Fruit fly (Drosophila melanogaster) whole organism, embryonic: Measurements from ENCODE around the gene Dic1.

Source experiments
- B-H1 ChIP-seq: fragments of 200-800 bp; sonication (Bioruptor generic); IDR thresholded peaks from 3 replicates; pipeline ENCODE4 v1.3.6; 2022; ENCODE audit warnings: missing biosample characterization, missing genetic modification characterization
- CG12104 ChIP-seq: fragments of 200-800 bp; sonication (Bioruptor generic); optimal IDR thresholded peaks from 3 replicates; lab custom pipeline; 2016; ENCODE audit warnings: missing biosample characterization, missing genetic modification characterization
- CG12219 ChIP-seq: fragments of 200-800 bp; sonication (Bioruptor generic); optimal IDR thresholded peaks from 3 replicates; lab custom pipeline; 2018; ENCODE audit warnings: missing biosample characterization, mild to moderate bottlenecking, missing genetic modification characterization
- CG12942 ChIP-seq: fragments of 200-800 bp; sonication (Bioruptor generic); optimal IDR thresholded peaks from 3 replicates; lab custom pipeline; 2016; ENCODE audit warnings: missing biosample characterization, missing genetic modification characterization
- CG14667 ChIP-seq: fragments of 200-800 bp; sonication (Bioruptor generic); IDR thresholded peaks from 2 replicates; pipeline ENCODE4 v1.3.6; 2022; ENCODE audit warnings: missing biosample characterization, missing genetic modification characterization
- CG15269 ChIP-seq: fragments of 200-800 bp; sonication (Bioruptor generic); optimal IDR thresholded peaks from 2 replicates; lab custom pipeline; 2018; ENCODE audit warnings: missing biosample characterization, mild to moderate bottlenecking, missing genetic modification characterization, moderate library complexity
- CG16863 ChIP-seq: fragments of 200-800 bp; sonication (Bioruptor generic); optimal IDR thresholded peaks from 3 replicates; lab custom pipeline; 2016; ENCODE audit warnings: missing biosample characterization, missing genetic modification characterization
- CG17802 ChIP-seq: fragments of 200-800 bp; sonication (Bioruptor generic); optimal IDR thresholded peaks from 2 replicates; lab custom pipeline; 2018; ENCODE audit warnings: missing biosample characterization, mild to moderate bottlenecking, missing genetic modification characterization, moderate library complexity
- CG1792 ChIP-seq: fragments of 200-800 bp; sonication (Bioruptor generic); optimal IDR thresholded peaks from 2 replicates; lab custom pipeline; 2016; ENCODE audit warnings: missing biosample characterization, missing genetic modification characterization
- CG18619 ChIP-seq: fragments of 200-800 bp; sonication (Bioruptor generic); optimal IDR thresholded peaks from 3 replicates; lab custom pipeline; 2017; ENCODE audit warnings: missing biosample characterization, mild to moderate bottlenecking, missing genetic modification characterization
- CG2116 ChIP-seq: fragments of 200-800 bp; sonication (Bioruptor generic); optimal IDR thresholded peaks from 3 replicates; lab custom pipeline; 2018; ENCODE audit warnings: missing biosample characterization, mild to moderate bottlenecking, missing genetic modification characterization
- CG2120 ChIP-seq: fragments of 200-800 bp; sonication (Bioruptor generic); optimal IDR thresholded peaks from 3 replicates; lab custom pipeline; 2016; ENCODE audit warnings: missing biosample characterization, missing genetic modification characterization
- CG31224 ChIP-seq: fragments of 200-800 bp; sonication (Bioruptor generic); IDR thresholded peaks from 2 replicates; pipeline ENCODE4 v1.3.6; 2022; ENCODE audit warnings: missing biosample characterization, missing genetic modification characterization
- CG31365 ChIP-seq: fragments of 200-800 bp; sonication (Bioruptor generic); optimal IDR thresholded peaks from 2 replicates; lab custom pipeline; 2018; ENCODE audit warnings: missing biosample characterization, mild to moderate bottlenecking, missing genetic modification characterization
- CG32772 ChIP-seq: fragments of 200-800 bp; sonication (Bioruptor generic); IDR thresholded peaks from 2 replicates; pipeline ENCODE4 v1.3.6; 2022; ENCODE audit warnings: missing biosample characterization, missing genetic modification characterization
- CG42726 ChIP-seq: fragments of 200-800 bp; sonication (Bioruptor generic); IDR thresholded peaks from 2 replicates; pipeline ENCODE4 v1.3.6; 2022; ENCODE audit warnings: missing biosample characterization, missing genetic modification characterization; ENCODE audit not compliant: partially characterized antibody
- CG4617 ChIP-seq: fragments of 200-800 bp; sonication (Bioruptor generic); optimal IDR thresholded peaks from 3 replicates; lab custom pipeline; 2016; ENCODE audit warnings: missing biosample characterization, missing genetic modification characterization, borderline replicate concordance
- CG6175 ChIP-seq: fragments of 200-800 bp; sonication (Bioruptor generic); IDR thresholded peaks from 3 replicates; pipeline ENCODE4 v1.3.6; 2022; ENCODE audit warnings: missing biosample characterization, missing genetic modification characterization
- CG6654 ChIP-seq: fragments of 200-800 bp; sonication (Bioruptor generic); optimal IDR thresholded peaks from 2 replicates; lab custom pipeline; 2017; ENCODE audit warnings: missing biosample characterization, mild to moderate bottlenecking, missing genetic modification characterization
- CG8089 ChIP-seq: fragments of 200-800 bp; sonication (Bioruptor generic); optimal IDR thresholded peaks from 3 replicates; lab custom pipeline; 2016; ENCODE audit warnings: missing biosample characterization, missing genetic modification characterization
- Dbx ChIP-seq: fragments of 200-800 bp; sonication (Bioruptor generic); IDR thresholded peaks from 3 replicates; pipeline ENCODE4 v1.3.6; 2022; ENCODE audit warnings: missing biosample characterization, missing genetic modification characterization
- Dip2 ChIP-seq: fragments of 200-800 bp; sonication (Bioruptor generic); IDR thresholded peaks from 2 replicates; pipeline ENCODE4 v1.3.6; 2022; ENCODE audit warnings: missing biosample characterization, missing genetic modification characterization
- Dip3 ChIP-seq: fragments of 200-800 bp; sonication (Bioruptor generic); optimal IDR thresholded peaks from 3 replicates; lab custom pipeline; 2016; ENCODE audit warnings: missing biosample characterization, missing genetic modification characterization
- Doc3 ChIP-seq: fragments of 200-800 bp; sonication (Bioruptor generic); IDR thresholded peaks from 3 replicates; pipeline ENCODE4 v1.3.6; 2022; ENCODE audit warnings: missing biosample characterization, missing genetic modification characterization; ENCODE audit not compliant: partially characterized antibody
- Elba2 ChIP-seq: fragments of 200-800 bp; sonication (Bioruptor generic); optimal IDR thresholded peaks from 3 replicates; lab custom pipeline; 2016; ENCODE audit warnings: missing biosample characterization, missing genetic modification characterization
- Fer2 ChIP-seq: fragments of 200-800 bp; sonication (Bioruptor generic); optimal IDR thresholded peaks from 2 replicates; lab custom pipeline; 2018; ENCODE audit warnings: missing biosample characterization, mild to moderate bottlenecking, missing genetic modification characterization, moderate library complexity
- H2.0 ChIP-seq: fragments of 200-800 bp; sonication (Bioruptor generic); IDR thresholded peaks from 2 replicates; pipeline ENCODE4 v1.3.6; 2022; ENCODE audit warnings: missing biosample characterization, missing genetic modification characterization
- HmgZ ChIP-seq: fragments of 200-800 bp; sonication (Bioruptor generic); optimal IDR thresholded peaks from 2 replicates; lab custom pipeline; 2018; ENCODE audit warnings: missing biosample characterization, mild to moderate bottlenecking, missing genetic modification characterization
- Hr39 ChIP-seq: fragments of >200 bp; optimal IDR thresholded peaks from 2 replicates; lab custom pipeline; 2017
- Hsf ChIP-seq: fragments of 200-800 bp; sonication (Bioruptor generic); optimal IDR thresholded peaks from 3 replicates; lab custom pipeline; 2016; ENCODE audit warnings: missing biosample characterization, missing genetic modification characterization
- Kr ChIP-seq: fragments of 200-800 bp; sonication (Bioruptor generic); optimal IDR thresholded peaks from 2 replicates; lab custom pipeline; 2017; ENCODE audit warnings: missing biosample characterization, mild to moderate bottlenecking, missing genetic modification characterization
- Lpt ChIP-seq: fragments of >200 bp; optimal IDR thresholded peaks from 2 replicates; lab custom pipeline; 2018; ENCODE audit warnings: missing biosample characterization, missing genetic modification characterization
- Oli ChIP-seq: fragments of 200-800 bp; sonication (Bioruptor generic); optimal IDR thresholded peaks from 2 replicates; lab custom pipeline; 2018; ENCODE audit warnings: missing biosample characterization, mild to moderate bottlenecking, missing genetic modification characterization, moderate library complexity
- Scr ChIP-seq: fragments of 200-800 bp; sonication (Bioruptor generic); IDR thresholded peaks from 2 replicates; pipeline ENCODE4 v1.3.6; 2022; ENCODE audit warnings: missing biosample characterization, missing genetic modification characterization; ENCODE audit not compliant: partially characterized antibody
- Sox100B ChIP-seq: fragments of 200-800 bp; sonication (Bioruptor generic); optimal IDR thresholded peaks from 3 replicates; lab custom pipeline; 2018; ENCODE audit warnings: missing biosample characterization, mild to moderate bottlenecking, missing genetic modification characterization
- Usf ChIP-seq: fragments of 200-800 bp; sonication (Bioruptor generic); optimal IDR thresholded peaks from 2 replicates; lab custom pipeline; 2017; ENCODE audit warnings: missing genotype, missing biosample characterization, missing genetic modification characterization
- abd-A ChIP-seq: fragments of 200-800 bp; sonication (Bioruptor generic); optimal IDR thresholded peaks from 3 replicates; lab custom pipeline; 2019; ENCODE audit warnings: missing biosample characterization, mild to moderate bottlenecking, missing genetic modification characterization, moderate library complexity
- ara ChIP-seq: fragments of 200-800 bp; sonication (Bioruptor generic); IDR thresholded peaks from 2 replicates; pipeline ENCODE4 v1.3.6; 2022; ENCODE audit warnings: missing biosample characterization, missing genetic modification characterization
- cas ChIP-seq: fragments of 200-800 bp; sonication (Bioruptor generic); IDR thresholded peaks from 2 replicates; pipeline ENCODE4 v1.3.6; 2022; ENCODE audit warnings: missing biosample characterization, missing genetic modification characterization
- crol ChIP-seq: fragments of 200-800 bp; sonication (Bioruptor generic); IDR thresholded peaks from 2 replicates; pipeline ENCODE4 v1.3.6; 2022; ENCODE audit warnings: missing biosample characterization, missing genetic modification characterization
- ems ChIP-seq: fragments of 200-800 bp; sonication (Bioruptor generic); optimal IDR thresholded peaks from 3 replicates; lab custom pipeline; 2016; ENCODE audit warnings: missing biosample characterization, missing genetic modification characterization
- hb ChIP-seq: fragments of 200-800 bp; sonication (Bioruptor generic); IDR thresholded peaks from 3 replicates; pipeline ENCODE4 v1.3.6; 2022; ENCODE audit warnings: missing biosample characterization, missing genetic modification characterization; ENCODE audit not compliant: partially characterized antibody
- hbn ChIP-seq: fragments of 200-800 bp; sonication (Bioruptor generic); IDR thresholded peaks from 2 replicates; pipeline ENCODE4 v1.3.6; 2022; ENCODE audit warnings: missing biosample characterization, missing genetic modification characterization; ENCODE audit not compliant: partially characterized antibody
- jumu ChIP-seq: fragments of 200-800 bp; sonication (Bioruptor generic); optimal IDR thresholded peaks from 3 replicates; lab custom pipeline; 2016; ENCODE audit warnings: missing biosample characterization, missing genetic modification characterization
- kni ChIP-seq: fragments of 200-800 bp; sonication (Bioruptor generic); optimal IDR thresholded peaks from 3 replicates; lab custom pipeline; 2017; ENCODE audit warnings: mild to moderate bottlenecking, missing biosample characterization, missing genetic modification reagents, missing genetic modification characterization
- pfk ChIP-seq: fragments of 200-800 bp; sonication (Bioruptor generic); optimal IDR thresholded peaks from 2 replicates; lab custom pipeline; 2018; ENCODE audit warnings: missing biosample characterization, mild to moderate bottlenecking, missing genetic modification characterization, moderate library complexity
- phol ChIP-seq: fragments of 200-800 bp; sonication (Bioruptor generic); optimal IDR thresholded peaks from 3 replicates; lab custom pipeline; 2018; ENCODE audit warnings: missing biosample characterization, mild to moderate bottlenecking, missing genetic modification characterization, moderate library complexity
- run ChIP-seq: fragments of 200-800 bp; sonication (Bioruptor generic); optimal IDR thresholded peaks from 3 replicates; lab custom pipeline; 2018; ENCODE audit warnings: missing biosample characterization, mild to moderate bottlenecking, missing genetic modification characterization
- sens ChIP-seq: fragments of 200-800 bp; sonication (Bioruptor generic); peaks from one replicate; lab custom pipeline; 2016; ENCODE audit warnings: missing biosample characterization, missing genetic modification characterization
- so ChIP-seq: fragments of 200-800 bp; sonication (Bioruptor generic); IDR thresholded peaks from 3 replicates; pipeline ENCODE4 v1.3.6; 2022; ENCODE audit warnings: missing biosample characterization, missing genetic modification characterization
- trem ChIP-seq: fragments of 200-800 bp; optimal IDR thresholded peaks from 3 replicates; lab custom pipeline; 2019; ENCODE audit warnings: missing biosample characterization, mild to moderate bottlenecking, missing genetic modification characterization, moderate library complexity

Dic1 gene

dm6 chr3R:13381744-13382435, 17.2 kb downstream of the Dic1 start, which contains the start of the genes mRpS21 and Droj2 (continued):
- TF ChIP-seq CG1792 (GFP tag; lab: Kevin White, UChicago) (no peak), CG12942 (GFP tag; lab: Kevin White, UChicago) (peak; percentile 5), Dip2 (GFP tag; lab: Robert Waterston, UW) (no peak), CG17802 (no peak), CG18619 (GFP tag; lab: Kevin White, UChicago) (peak; percentile 15), Hsf (GFP tag; lab: Kevin White, UChicago) (peak; percentile 34), CG6654 (no peak), CG2116 (GFP tag; lab: Kevin White, UChicago) (peak; percentile 96), kni (GFP tag; lab: Kevin White, UChicago) (peak; percentile 47), so (GFP tag; lab: Robert Waterston, UW) (no peak), jumu (GFP tag; lab: Kevin White, UChicago) (no peak), pfk (GFP tag; lab: Kevin White, UChicago) (no peak), abd-A (tag; lab: Kevin White, UChicago) (no peak), CG2120 (GFP tag; lab: Kevin White, UChicago) (peak; percentile 83), sens (GFP tag; lab: Kevin White, UChicago) (peak; percentile 92), cas (GFP tag; lab: Robert Waterston, UW) (no peak), Scr (peak; percentile 51), hbn (GFP tag; lab: Robert Waterston, UW) (no peak; the same call in 1 of the 2 replicates), Kr (no peak), CG12104 (GFP tag; lab: Kevin White, UChicago) (peak; percentile 1), Dbx (GFP tag; lab: Robert Waterston, UW) (0 out of 3 replicates have a peak, but pooled peaks have one; percentile 38), Lpt (GFP tag; lab: Kevin White, UChicago) (no peak), H2.0 (GFP tag; lab: Robert Waterston, UW) (no peak), Oli (no peak), phol (peak; percentile 84), ara (GFP tag; lab: Robert Waterston, UW) (no peak), CG16863 (peak; percentile 6), Sox100B (GFP tag; lab: Kevin White, UChicago) (no peak), trem (peak; percentile 62), Elba2 (GFP tag; lab: Kevin White, UChicago) (peak; percentile 95), CG6175 (GFP tag; lab: Robert Waterston, UW) (no peak), CG15269 (tag; lab: Kevin White, UChicago) (peak; percentile 46), CG32772 (GFP tag; lab: Robert Waterston, UW) (no peak), HmgZ (peak; percentile 66), CG31365 (tag; lab: Kevin White, UChicago) (no peak), hb (no peak), Usf (no peak), Hr39 (lab: Kevin White, UChicago) (no peak), CG31224 (GFP tag; lab: Robert Waterston, UW) (peak; percentile 35; the same call in 1 of the 2 replicates), CG4617 (GFP tag; lab: Kevin White, UChicago) (peak; percentile 43), crol (GFP tag; lab: Robert Waterston, UW) (no peak), Fer2 (tag; lab: Kevin White, UChicago) (peak; percentile 34), ems (GFP tag; lab: Kevin White, UChicago) (peak; percentile 15), Doc3 (GFP tag; lab: Robert Waterston, UW) (no peak), B-H1 (GFP tag; lab: Robert Waterston, UW) (no peak), Dip3 (GFP tag; lab: Kevin White, UChicago) (peak; percentile 44), run (no peak), CG42726 (GFP tag; lab: Robert Waterston, UW) (no peak), CG12219 (GFP tag; lab: Kevin White, UChicago) (no peak), CG14667 (no peak), CG8089 (GFP tag; lab: Kevin White, UChicago) (no peak)
